Fruit fly (Drosophila melanogaster): ENCODE data around the gene CG31689.

DNA sequence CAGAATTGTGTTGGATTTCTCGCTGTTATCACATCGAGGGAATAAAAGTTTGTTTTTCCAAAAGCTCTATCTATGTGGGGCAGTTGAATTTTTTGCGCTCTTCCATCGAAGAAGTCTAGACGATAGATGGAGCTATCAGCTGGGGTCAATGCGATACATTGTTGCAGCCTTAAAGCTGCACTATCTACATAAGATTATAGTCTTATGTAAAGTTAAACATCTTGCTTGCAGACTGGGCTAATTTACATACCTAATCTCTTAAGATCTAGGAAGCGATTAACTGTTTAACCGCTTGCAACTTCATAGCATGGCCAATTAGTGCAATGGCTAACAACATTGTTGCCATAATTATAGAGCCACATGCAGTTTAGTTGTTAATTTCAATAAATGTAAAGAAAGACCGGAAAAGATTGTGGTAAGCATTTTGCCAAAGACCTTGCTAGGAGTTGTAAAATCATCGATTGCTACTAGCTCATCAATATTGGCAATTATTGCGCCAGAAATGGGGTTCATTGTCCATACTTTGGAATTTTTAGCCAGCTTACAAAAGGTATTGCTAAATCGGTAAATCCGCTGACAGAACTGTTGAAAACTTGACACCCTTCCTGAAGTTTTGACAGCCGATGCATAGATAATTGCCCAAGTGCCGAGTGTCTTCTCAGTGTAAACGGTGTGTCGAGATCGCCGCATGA is 6.8 kb downstream of the CG31689 start:
- TF ChIP-seq CG17806 (tag; optimal IDR thresholded peaks at IDR 0.05): no peak
- TF ChIP-seq CG8301 (tag; optimal IDR thresholded peaks at IDR 0.05): no peak
- no peak for TF ChIP-seq CG10348 (GFP tag; IDR thresholded peaks at IDR 0.05)
- TF ChIP-seq CG34367 (tag; optimal IDR thresholded peaks at IDR 0.05): no peak

All from whole organism, pupa.